Worm (Caenorhabditis elegans): Measurements from ENCODE around the gene tin-9.2.

The tin-9.2 gene

DNA sequence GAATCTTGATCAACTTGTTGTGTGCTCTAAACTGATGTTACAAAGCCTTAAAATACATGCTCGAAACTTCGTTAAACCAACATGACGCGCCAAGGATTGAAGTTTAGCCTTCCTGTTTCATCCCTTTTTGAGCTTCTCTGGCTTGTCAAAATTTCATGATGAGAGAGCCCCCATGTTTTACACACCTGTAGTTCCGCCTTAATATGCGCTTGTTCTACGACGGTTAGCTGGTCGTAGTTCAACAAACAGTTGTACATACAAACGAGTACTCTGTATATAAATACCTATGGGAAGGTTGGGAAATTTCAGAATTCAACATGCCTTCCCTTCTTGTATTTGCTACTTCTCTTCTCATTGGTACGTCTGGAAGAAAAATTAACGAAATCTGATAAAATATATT lies 30.3 kb upstream of the tin-9.2 start, which contains the start of gene scl-6:
Gene scl-6, plus strand, starts transcription at position 301 of the 400 bp plus-strand sequence.
- TF ChIP-seq nhr-77 (tag; optimal IDR thresholded peaks at IDR 0.05) (no peak), aly-2 (tag; optimal IDR thresholded peaks at IDR 0.05) (no peak), ztf-4 (tag; optimal IDR thresholded peaks at IDR 0.05) (no peak), lin-39 (tag; optimal IDR thresholded peaks at IDR 0.05) (no peak), lin-11 (tag; optimal IDR thresholded peaks at IDR 0.05) (no peak), ztf-1 (GFP tag; conservative IDR thresholded peaks at IDR 0.05) (no peak), skn-1 (tag; optimal IDR thresholded peaks at IDR 0.05) (no peak), mbf-1 (tag; optimal IDR thresholded peaks at IDR 0.05) (no peak), sem-4 (tag; optimal IDR thresholded peaks at IDR 0.05) (no peak), ceh-16 (tag; optimal IDR thresholded peaks at IDR 0.05) (no peak), egl-27 (tag; optimal IDR thresholded peaks at IDR 0.05) (no peak), unc-62 (GFP tag; optimal IDR thresholded peaks at IDR 0.05) (no peak), unc-39 (tag; optimal IDR thresholded peaks at IDR 0.05) (no peak), snpc-4 (tag; optimal IDR thresholded peaks at IDR 0.05) (no peak), mab-5 (tag; optimal IDR thresholded peaks at IDR 0.05) (no peak), elt-3 (tag; optimal IDR thresholded peaks at IDR 0.05) (no peak), Y55F3AM.14 (GFP tag; optimal IDR thresholded peaks at IDR 0.05) (no peak), ZK546.5 (tag; optimal IDR thresholded peaks at IDR 0.05) (no peak)

DNA sequence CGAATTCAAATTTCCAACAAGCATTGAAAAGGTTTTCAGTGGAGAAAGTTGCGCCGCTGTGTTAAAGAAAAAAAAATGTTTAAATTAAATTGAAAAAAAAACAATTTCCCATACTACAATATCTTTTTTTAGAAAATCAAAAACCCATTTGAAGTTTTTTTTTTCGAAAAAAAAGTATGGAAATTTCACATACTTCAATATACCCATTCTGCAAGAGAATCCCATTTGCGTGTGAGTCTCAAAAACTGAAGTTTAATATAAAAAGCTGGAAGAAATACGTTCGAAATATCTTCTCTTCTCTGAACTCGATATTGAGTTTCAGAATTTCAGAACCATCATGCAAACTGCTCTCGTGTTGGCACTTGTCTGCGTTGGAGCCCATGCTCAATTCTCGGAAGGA lies 28.7 kb upstream of the tin-9.2 start, which contains the start of gene scl-7:
Gene scl-7, plus strand, starts transcription at position 301 of the 400 bp plus-strand sequence.
- TF ChIP-seq F13H6.1 (tag; optimal IDR thresholded peaks at IDR 0.05): no peak
- no peak for TF ChIP-seq crh-2 (tag; optimal IDR thresholded peaks at IDR 0.05)
- no peak for TF ChIP-seq dmd-4 (tag; optimal IDR thresholded peaks at IDR 0.05)
- no peak for TF ChIP-seq nhr-129 (tag; optimal IDR thresholded peaks at IDR 0.05)
- TF ChIP-seq lsy-2 (tag; optimal IDR thresholded peaks at IDR 0.05): no peak
- no peak for TF ChIP-seq ztf-11 (tag; optimal IDR thresholded peaks at IDR 0.05)
- no peak for TF ChIP-seq ztf-4 (tag; optimal IDR thresholded peaks at IDR 0.05)
- TF ChIP-seq lin-39 (tag; optimal IDR thresholded peaks at IDR 0.05): no peak
- TF ChIP-seq peb-1 (tag; optimal IDR thresholded peaks at IDR 0.05): no peak
- no peak for TF ChIP-seq fos-1 (tag; optimal IDR thresholded peaks at IDR 0.05)
- no peak for TF ChIP-seq blmp-1 (tag; optimal IDR thresholded peaks at IDR 0.05; ENCODE audit: insufficient read depth)
- TF ChIP-seq ceh-82 (tag; optimal IDR thresholded peaks at IDR 0.05): no peak
- no peak for TF ChIP-seq sem-4 (tag; optimal IDR thresholded peaks at IDR 0.05)
- TF ChIP-seq ama-1 (optimal IDR thresholded peaks at IDR 0.05): no peak
- TF ChIP-seq mbf-1 (tag; optimal IDR thresholded peaks at IDR 0.05): no peak
- TF ChIP-seq R02D3.7 (tag; optimal IDR thresholded peaks at IDR 0.05): no peak

DNA sequence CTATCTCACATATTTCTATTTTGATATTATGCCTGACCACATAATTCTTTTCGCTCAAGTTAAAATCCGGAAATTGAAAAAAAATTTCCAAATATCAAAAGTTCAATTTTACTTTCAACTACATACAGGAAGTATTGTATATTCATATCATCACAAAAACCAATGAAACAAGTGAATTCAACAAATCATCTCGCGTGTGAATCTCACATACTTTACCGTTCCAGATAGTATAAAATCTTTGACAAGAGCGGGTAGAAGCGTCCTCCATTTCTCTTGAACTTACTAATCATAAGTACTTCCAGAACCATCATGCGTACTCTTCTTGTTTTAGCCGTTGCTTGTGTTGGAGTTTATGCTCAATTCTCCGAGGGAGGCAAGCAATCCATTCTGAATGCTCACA lies 27.4 kb upstream of the tin-9.2 start, which contains the start of gene scl-8:
Gene scl-8, plus strand, starts transcription at position 301 of the 400 bp plus-strand sequence.
- TF ChIP-seq ztf-11 (tag; optimal IDR thresholded peaks at IDR 0.05) (no peak), gmeb-1 (tag; optimal IDR thresholded peaks at IDR 0.05) (no peak), dmd-4 (tag; optimal IDR thresholded peaks at IDR 0.05) (no peak), elt-1 (tag; optimal IDR thresholded peaks at IDR 0.05) (no peak), fos-1 (tag; optimal IDR thresholded peaks at IDR 0.05) (no peak), egl-27 (tag; optimal IDR thresholded peaks at IDR 0.05) (no peak), ztf-4 (tag; optimal IDR thresholded peaks at IDR 0.05) (no peak), mbf-1 (tag; optimal IDR thresholded peaks at IDR 0.05) (no peak), ceh-82 (tag; optimal IDR thresholded peaks at IDR 0.05) (no peak)

DNA sequence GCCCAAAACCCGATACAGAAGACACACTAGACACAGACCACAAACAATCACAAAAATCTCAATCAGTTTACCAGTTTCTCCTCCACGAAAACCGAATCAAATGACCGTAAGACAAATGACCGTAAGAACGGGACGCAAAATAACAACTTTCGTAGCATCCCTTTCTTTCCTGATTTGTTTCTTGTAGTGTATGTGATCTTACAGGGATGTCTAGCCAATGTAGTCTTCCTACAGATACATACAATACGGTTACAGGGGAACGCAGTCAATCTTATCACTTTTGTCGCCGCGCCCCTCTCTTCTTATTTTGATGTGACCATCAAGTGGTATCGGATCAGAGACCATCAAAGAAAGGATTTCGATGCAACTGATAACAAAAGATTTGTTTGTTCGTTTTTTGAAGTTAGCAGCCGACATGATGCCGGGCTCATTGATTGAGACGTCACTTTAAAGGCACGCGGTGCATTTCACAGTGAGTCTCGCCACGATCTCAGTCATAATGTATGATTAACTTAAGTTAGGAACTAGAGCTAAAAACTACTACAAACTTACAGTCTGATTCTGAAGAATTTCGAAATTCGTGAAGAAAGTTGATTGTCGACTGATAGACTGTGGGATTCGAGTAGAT lies 23.1 kb upstream of the tin-9.2 start:
- TF ChIP-seq gmeb-1 (tag; optimal IDR thresholded peaks at IDR 0.05) (peak; percentile 6), nhr-129 (tag; optimal IDR thresholded peaks at IDR 0.05) (peak; percentile 80), nhr-25 (tag; optimal IDR thresholded peaks at IDR 0.05) (peak; percentile 26), unc-39 (tag; optimal IDR thresholded peaks at IDR 0.05) (no peak), fos-1 (tag; optimal IDR thresholded peaks at IDR 0.05) (peak; percentile 30), sma-9 (GFP tag; optimal IDR thresholded peaks at IDR 0.05) (peak; percentile 78), sma-9 (tag; optimal IDR thresholded peaks at IDR 0.05) (no peak), mab-5 (tag; optimal IDR thresholded peaks at IDR 0.05) (no peak), unc-62 (GFP tag; optimal IDR thresholded peaks at IDR 0.05) (no peak), nhr-23 (tag; optimal IDR thresholded peaks at IDR 0.05) (no peak), unc-55 (GFP tag; optimal IDR thresholded peaks at IDR 0.05) (no peak), snpc-4 (tag; optimal IDR thresholded peaks at IDR 0.05) (no peak), sma-3 (GFP tag; optimal IDR thresholded peaks at IDR 0.05) (peak; percentile 57), lin-39 (tag; optimal IDR thresholded peaks at IDR 0.05) (no peak), F13H6.1 (tag; optimal IDR thresholded peaks at IDR 0.05) (no peak), Y55F3AM.14 (GFP tag; optimal IDR thresholded peaks at IDR 0.05) (no peak), blmp-1 (tag; optimal IDR thresholded peaks at IDR 0.05; ENCODE audit: insufficient read depth) (peak; percentile 33), egl-27 (tag; optimal IDR thresholded peaks at IDR 0.05) (no peak), elt-3 (tag; optimal IDR thresholded peaks at IDR 0.05) (no peak), lin-11 (tag; optimal IDR thresholded peaks at IDR 0.05) (no peak), nhr-21 (tag; optimal IDR thresholded peaks at IDR 0.05) (peak; percentile 48)
